Fruit fly (Drosophila melanogaster) whole organism, embryonic: Measurements from ENCODE around the gene CG16798.

Experiments used
- Ada2b ChIP-seq: fragments of 200-800 bp; sonication (Bioruptor generic); IDR thresholded peaks from 2 replicates; pipeline ENCODE4 v1.3.6; 2022; ENCODE audit warnings: missing biosample characterization, missing genetic modification characterization
- Adf1 ChIP-seq: fragments of 200-800 bp; sonication (Bioruptor generic); IDR thresholded peaks from 2 replicates; pipeline ENCODE4 v1.3.6; 2022; ENCODE audit warnings: missing biosample characterization, missing genetic modification characterization
- Aef1 ChIP-seq: fragments of 200-800 bp; sonication (Bioruptor generic); IDR thresholded peaks from 3 replicates; pipeline ENCODE4 v1.3.6; 2022; ENCODE audit warnings: missing biosample characterization, missing genetic modification characterization
- Bgb ChIP-seq: fragments of 200-800 bp; sonication (Bioruptor generic); IDR thresholded peaks from 2 replicates; pipeline ENCODE4 v1.3.6; 2022; ENCODE audit warnings: missing biosample characterization, missing genetic modification characterization; ENCODE audit not compliant: partially characterized antibody
- CG10147 ChIP-seq: fragments of 200-800 bp; sonication (Bioruptor generic); optimal IDR thresholded peaks from 2 replicates; lab custom pipeline; 2019; ENCODE audit warnings: missing biosample characterization, mild to moderate bottlenecking, missing genetic modification characterization, moderate library complexity
- CG10431 ChIP-seq: fragments of 200-800 bp; sonication (Bioruptor generic); optimal IDR thresholded peaks from 3 replicates; lab custom pipeline; 2018; ENCODE audit warnings: missing biosample characterization, mild to moderate bottlenecking, missing genetic modification characterization
- CG11398 ChIP-seq: fragments of 200-800 bp; sonication (Bioruptor generic); optimal IDR thresholded peaks from 2 replicates; lab custom pipeline; 2016; ENCODE audit warnings: missing biosample characterization, missing genetic modification characterization
- CG12391 ChIP-seq: fragments of 200-800 bp; sonication (Bioruptor generic); optimal IDR thresholded peaks from 3 replicates; lab custom pipeline; 2018; ENCODE audit warnings: missing biosample characterization, mild to moderate bottlenecking, missing genetic modification characterization, moderate library complexity
- CG12659 ChIP-seq: fragments of 200-800 bp; sonication (Bioruptor generic); optimal IDR thresholded peaks from 3 replicates; lab custom pipeline; 2017; ENCODE audit warnings: mild to moderate bottlenecking, missing biosample characterization, missing genetic modification reagents, missing genetic modification characterization
- CG13287 ChIP-seq: fragments of 200-800 bp; sonication (Bioruptor generic); IDR thresholded peaks from 2 replicates; pipeline ENCODE4 v1.3.6; 2022; ENCODE audit warnings: missing biosample characterization, missing genetic modification characterization; ENCODE audit not compliant: partially characterized antibody
- CG15601 ChIP-seq: fragments of 200-800 bp; sonication (Bioruptor generic); optimal IDR thresholded peaks from 3 replicates; lab custom pipeline; 2019; ENCODE audit warnings: missing biosample characterization, mild to moderate bottlenecking, missing genetic modification characterization, moderate library complexity
- CG17385 ChIP-seq: fragments of 200-800 bp; sonication (Bioruptor generic); optimal IDR thresholded peaks from 3 replicates; lab custom pipeline; 2018; ENCODE audit warnings: missing biosample characterization, mild to moderate bottlenecking, missing genetic modification characterization
- CG17612 ChIP-seq: fragments of 200-800 bp; sonication (Bioruptor generic); IDR thresholded peaks from 2 replicates; pipeline ENCODE4 v1.3.6; 2022; ENCODE audit warnings: missing biosample characterization, missing genetic modification characterization
- CG1832 ChIP-seq: fragments of 200-800 bp; sonication (Bioruptor generic); optimal IDR thresholded peaks from 2 replicates; lab custom pipeline; 2017; ENCODE audit warnings: missing biosample characterization, mild to moderate bottlenecking, missing genetic modification characterization, inconsistent platforms
- CG3281 ChIP-seq: fragments of 200-800 bp; sonication (Bioruptor generic); optimal IDR thresholded peaks from 3 replicates; lab custom pipeline; 2017; ENCODE audit warnings: missing biosample characterization, mild to moderate bottlenecking, missing genetic modification characterization
- CG34224 ChIP-seq: fragments of 200-800 bp; sonication (Bioruptor generic); IDR thresholded peaks from 3 replicates; pipeline ENCODE4 v1.3.6; 2022; ENCODE audit warnings: missing biosample characterization, missing genetic modification characterization; ENCODE audit not compliant: partially characterized antibody
- CG4730 ChIP-seq: fragments of 200-800 bp; sonication (Bioruptor generic); IDR thresholded peaks from 2 replicates; pipeline ENCODE4 v1.3.6; 2022; ENCODE audit warnings: missing biosample characterization, missing genetic modification characterization
- CG6254 ChIP-seq: fragments of 200-800 bp; sonication (Bioruptor generic); optimal IDR thresholded peaks from 3 replicates; lab custom pipeline; 2017; ENCODE audit warnings: mild to moderate bottlenecking, missing biosample characterization, missing genetic modification reagents, missing genetic modification characterization
- CG7271 ChIP-seq: fragments of 200-800 bp; sonication (Bioruptor generic); optimal IDR thresholded peaks from 2 replicates; lab custom pipeline; 2018; ENCODE audit warnings: missing biosample characterization, mild to moderate bottlenecking, missing genetic modification characterization, moderate library complexity
- CG7839 ChIP-seq: fragments of 200-800 bp; sonication (Bioruptor generic); optimal IDR thresholded peaks from 3 replicates; lab custom pipeline; 2018; ENCODE audit warnings: missing biosample characterization, mild to moderate bottlenecking, missing genetic modification characterization, moderate library complexity
- CG9797 ChIP-seq: fragments of 200-800 bp; sonication (Bioruptor generic); optimal IDR thresholded peaks from 3 replicates; lab custom pipeline; 2018; ENCODE audit warnings: missing biosample characterization, mild to moderate bottlenecking, missing genetic modification characterization
- CTCF ChIP-seq: fragments of 200-800 bp; sonication (Bioruptor generic); optimal IDR thresholded peaks from 2 replicates; lab custom pipeline; 2017; ENCODE audit warnings: missing biosample characterization, mild to moderate bottlenecking, missing genetic modification characterization, moderate library complexity
- Doc3 ChIP-seq: fragments of 200-800 bp; sonication (Bioruptor generic); IDR thresholded peaks from 3 replicates; pipeline ENCODE4 v1.3.6; 2022; ENCODE audit warnings: missing biosample characterization, missing genetic modification characterization; ENCODE audit not compliant: partially characterized antibody
- E2f1 ChIP-seq: fragments of 200-800 bp; sonication (Bioruptor generic); IDR thresholded peaks from 2 replicates; pipeline ENCODE4 v1.3.6; 2022; ENCODE audit warnings: missing biosample characterization, missing genetic modification characterization
- HmgZ ChIP-seq: fragments of 200-800 bp; sonication (Bioruptor generic); optimal IDR thresholded peaks from 2 replicates; lab custom pipeline; 2018; ENCODE audit warnings: missing biosample characterization, mild to moderate bottlenecking, missing genetic modification characterization
- Hmr ChIP-seq: fragments of 200-800 bp; sonication (Bioruptor generic); optimal IDR thresholded peaks from 3 replicates; lab custom pipeline; 2017; ENCODE audit warnings: mild to moderate bottlenecking, missing biosample characterization, missing genetic modification reagents, missing genetic modification characterization
- Kr ChIP-seq: fragments of 200-800 bp; sonication (Bioruptor generic); optimal IDR thresholded peaks from 2 replicates; lab custom pipeline; 2017; ENCODE audit warnings: missing biosample characterization, mild to moderate bottlenecking, missing genetic modification characterization
- Lim3 ChIP-seq: fragments of 200-800 bp; sonication (Bioruptor generic); IDR thresholded peaks from 2 replicates; pipeline ENCODE4 v1.3.6; 2022; ENCODE audit warnings: missing biosample characterization, missing genetic modification characterization
- Med ChIP-seq: fragments of 200-800 bp; sonication (Bioruptor generic); peaks from one replicate; lab custom pipeline; 2016; ENCODE audit warnings: missing biosample characterization, missing genetic modification characterization, mild to moderate bottlenecking, inconsistent platforms, moderate library complexity
- Rfx ChIP-seq: fragments of 200-800 bp; sonication (Bioruptor generic); IDR thresholded peaks from 2 replicates; pipeline ENCODE4 v1.3.6; 2022; ENCODE audit warnings: missing biosample characterization, missing genetic modification characterization
- Sox102F ChIP-seq: fragments of 200-800 bp; sonication (Bioruptor generic); optimal IDR thresholded peaks from 2 replicates; lab custom pipeline; 2018; ENCODE audit warnings: missing biosample characterization, mild to moderate bottlenecking, missing genetic modification characterization, moderate library complexity
- ash1 ChIP-seq: fragments of 200-800 bp; sonication (Bioruptor generic); optimal IDR thresholded peaks from 2 replicates; lab custom pipeline; 2018; ENCODE audit warnings: missing biosample characterization, mild to moderate bottlenecking, missing genetic modification characterization
- bigmax ChIP-seq: fragments of 200-800 bp; sonication (Bioruptor generic); optimal IDR thresholded peaks from 2 replicates; lab custom pipeline; 2018; ENCODE audit warnings: missing biosample characterization, mild to moderate bottlenecking, missing genetic modification characterization
- cg ChIP-seq: fragments of 200-800 bp; sonication (Bioruptor generic); optimal IDR thresholded peaks from 3 replicates; lab custom pipeline; 2019; ENCODE audit warnings: missing biosample characterization, mild to moderate bottlenecking, missing genetic modification characterization, moderate library complexity
- ci ChIP-seq: fragments of 200-800 bp; sonication (Bioruptor generic); IDR thresholded peaks from 3 replicates; pipeline ENCODE4 v1.3.6; 2022; ENCODE audit warnings: missing biosample characterization, missing genetic modification characterization
- en ChIP-seq: fragments of 200-800 bp; sonication (Bioruptor generic); optimal IDR thresholded peaks from 2 replicates; lab custom pipeline; 2016; ENCODE audit warnings: missing biosample characterization, missing genetic modification characterization
- fru ChIP-seq: fragments of >200 bp; optimal IDR thresholded peaks from 2 replicates; lab custom pipeline; 2017
- hth ChIP-seq: fragments of >200 bp; optimal IDR thresholded peaks from 2 replicates; lab custom pipeline; 2017; ENCODE audit warnings: inconsistent platforms
- ind ChIP-seq: fragments of 200-800 bp; sonication (Bioruptor generic); optimal IDR thresholded peaks from 3 replicates; lab custom pipeline; 2016; ENCODE audit warnings: missing biosample characterization, missing genetic modification characterization
- insv ChIP-seq, 2 experiments: fragments of 200-800 bp; sonication (Bioruptor generic); optimal IDR thresholded peaks; 3 replicates each; lab custom pipeline; 2016 to 2018; ENCODE audit warnings: missing biosample characterization in 2 of 2, missing genetic modification characterization in 2 of 2
- maf-S ChIP-seq: fragments of 200-800 bp; sonication (Bioruptor generic); optimal IDR thresholded peaks from 2 replicates; lab custom pipeline; 2016; ENCODE audit warnings: missing biosample characterization, missing genetic modification characterization
- nom ChIP-seq: fragments of 200-800 bp; sonication (Bioruptor generic); optimal IDR thresholded peaks from 2 replicates; lab custom pipeline; 2017; ENCODE audit warnings: missing biosample characterization, missing genetic modification characterization, mild to moderate bottlenecking, moderate library complexity, missing genetic modification reagents
- org-1 ChIP-seq: fragments of 200-800 bp; sonication (Bioruptor generic); optimal IDR thresholded peaks from 2 replicates; lab custom pipeline; 2017; ENCODE audit warnings: missing biosample characterization, missing genetic modification characterization
- prd ChIP-seq, 3 experiments: fragments of >200 bp in 2 of 3; fragments of 200-800 bp in 1 of 3; sonication (Bioruptor generic) in 1 of 3; optimal IDR thresholded peaks in 2 of 3; IDR thresholded peaks in 1 of 3; 2 replicates in 2 of 3; 3 replicates in 1 of 3; pipeline versions ENCODE4 v1.3.6 to Lab custom; 2017 to 2022; ENCODE audit warnings: missing biosample characterization in 1 of 3, missing genetic modification characterization in 1 of 3
- pzg ChIP-seq: fragments of 200-800 bp; sonication (Bioruptor generic); optimal IDR thresholded peaks from 3 replicates; lab custom pipeline; 2018; ENCODE audit warnings: missing biosample characterization, mild to moderate bottlenecking, missing genetic modification characterization, moderate library complexity
- slou ChIP-seq: fragments of 200-800 bp; sonication (Bioruptor generic); optimal IDR thresholded peaks from 3 replicates; lab custom pipeline; 2016; ENCODE audit warnings: missing biosample characterization, missing genetic modification characterization
- slp2 ChIP-seq: fragments of 200-800 bp; sonication (Bioruptor generic); optimal IDR thresholded peaks from 2 replicates; lab custom pipeline; 2016; ENCODE audit warnings: missing biosample characterization, missing genetic modification characterization
- stwl ChIP-seq: fragments of 200-800 bp; sonication (Bioruptor generic); optimal IDR thresholded peaks from 3 replicates; lab custom pipeline; 2018; ENCODE audit warnings: missing biosample characterization, mild to moderate bottlenecking, missing genetic modification characterization, moderate library complexity
- wek ChIP-seq: fragments of 200-800 bp; sonication (Bioruptor generic); optimal IDR thresholded peaks from 3 replicates; lab custom pipeline; 2018; ENCODE audit warnings: missing biosample characterization, mild to moderate bottlenecking, missing genetic modification characterization, moderate library complexity

CG16798 gene

DNA sequence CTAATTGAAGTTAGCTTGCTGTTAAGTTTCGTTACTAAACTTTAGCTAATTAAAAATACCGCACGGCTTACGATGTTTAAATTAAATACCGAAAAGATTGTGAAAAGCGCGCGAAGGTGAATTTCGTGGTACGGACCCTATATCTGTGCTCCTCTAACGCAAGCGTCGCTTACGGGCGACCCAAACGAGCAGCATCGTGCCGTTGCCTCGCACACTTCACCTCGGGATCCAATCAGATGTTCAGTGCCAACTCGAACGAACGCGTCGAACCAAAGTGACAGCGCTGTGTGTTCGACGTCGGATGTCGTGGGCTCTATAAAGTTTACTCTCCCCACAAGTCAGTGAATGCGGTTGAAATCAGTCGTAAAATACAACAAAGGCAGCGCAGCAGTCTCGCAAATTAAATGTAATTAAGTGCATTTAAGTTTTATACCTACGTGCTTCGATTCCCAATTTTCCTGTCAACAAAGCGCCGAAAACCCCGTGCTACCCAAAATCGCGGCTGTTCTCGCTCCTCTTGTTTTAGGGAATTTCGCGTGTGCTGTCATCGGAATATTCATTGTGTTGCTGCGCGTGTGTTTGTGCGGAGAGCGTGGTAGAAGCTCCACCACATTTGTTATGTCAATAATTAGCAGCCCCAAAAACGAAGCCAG, 46.7 kb upstream of the CG16798 start (continued):
- peak; percentile 53 for TF ChIP-seq nom
- 0 out of 3 replicates have a peak, but pooled peaks have one; percentile 9 for TF ChIP-seq Doc3 (GFP tag; lab: Robert Waterston, UW)
- peak; percentile 6 for TF ChIP-seq CG7839 (tag; lab: Kevin White, UChicago)
- TF ChIP-seq pzg (GFP tag; lab: Kevin White, UChicago) = peak; percentile 45
- 0 out of 2 replicates have a peak, but pooled peaks have one; percentile 29 for TF ChIP-seq Ada2b (GFP tag; lab: Robert Waterston, UW)
- TF ChIP-seq CG12659 (GFP tag; lab: Kevin White, UChicago) = peak; percentile 16
- TF ChIP-seq slou (GFP tag; lab: Kevin White, UChicago) = no peak
- TF ChIP-seq CG10147 (GFP tag; lab: Kevin White, UChicago) = peak; percentile 30
- peak; percentile 64; the same call in 1 of the 3 replicates for TF ChIP-seq ci
- no peak for TF ChIP-seq Sox102F
- no peak for TF ChIP-seq CG7271 (tag; lab: Kevin White, UChicago)
- peak; percentile 24 for TF ChIP-seq CTCF
- no peak for TF ChIP-seq CG17612 (GFP tag; lab: Robert Waterston, UW)
- no peak for TF ChIP-seq hth (lab: Kevin White, UChicago)
- no peak for TF ChIP-seq CG11398 (GFP tag; lab: Kevin White, UChicago)
- peak; percentile 74 for TF ChIP-seq stwl
- TF ChIP-seq fru (lab: Kevin White, UChicago) = no peak
- no peak for TF ChIP-seq en (GFP tag; lab: Kevin White, UChicago)
- no peak for TF ChIP-seq Aef1 (GFP tag; lab: Robert Waterston, UW)
- TF ChIP-seq Hmr (GFP tag; lab: Kevin White, UChicago) = peak; percentile 17
- no peak for TF ChIP-seq prd (optimal IDR thresholded peaks at IDR 0.05; lab: Kevin White, UChicago)
- TF ChIP-seq prd (GFP tag; IDR thresholded peaks at IDR 0.05; lab: Robert Waterston, UW) = no peak
- no peak for TF ChIP-seq slp2 (GFP tag; lab: Kevin White, UChicago)
- no peak for TF ChIP-seq maf-S (GFP tag; lab: Kevin White, UChicago)
- peak; percentile 36 for TF ChIP-seq CG17385 (GFP tag; lab: Kevin White, UChicago)
- no peak for TF ChIP-seq CG6254
- TF ChIP-seq CG3281 (GFP tag; lab: Kevin White, UChicago) = peak; percentile 61
- no peak for TF ChIP-seq ind (GFP tag; lab: Kevin White, UChicago)
- peak; percentile 59 for TF ChIP-seq cg (GFP tag; lab: Kevin White, UChicago)
- no peak for TF ChIP-seq CG15601 (tag; lab: Kevin White, UChicago)
- no peak for TF ChIP-seq Kr
- TF ChIP-seq Rfx (GFP tag; lab: Robert Waterston, UW) = no peak
- peak; percentile 40 for TF ChIP-seq HmgZ (tag; lab: Kevin White, UChicago)
- no peak for TF ChIP-seq wek (GFP tag; lab: Kevin White, UChicago)
- TF ChIP-seq CG34224 = no peak
- peak; percentile 73; the same call in 1 of the 2 replicates for TF ChIP-seq E2f1 (GFP tag; lab: Robert Waterston, UW)
- no peak for TF ChIP-seq bigmax (GFP tag; lab: Kevin White, UChicago)
- peak; percentile 12 for TF ChIP-seq org-1 (GFP tag; lab: Kevin White, UChicago)
- no peak for TF ChIP-seq CG12391
- peak; percentile 93 for TF ChIP-seq CG1832 (GFP tag; lab: Kevin White, UChicago)
- no peak for TF ChIP-seq CG10431 (GFP tag; lab: Kevin White, UChicago)
- peak; percentile 50; the same call in 1 of the 2 replicates for TF ChIP-seq Bgb (GFP tag; lab: Robert Waterston, UW)
- peak; percentile 53 for TF ChIP-seq Med
- TF ChIP-seq Adf1 = peak; percentile 58; the same call in 1 of the 2 replicates
- no peak for TF ChIP-seq Lim3
- no peak for TF ChIP-seq CG4730
- peak; percentile 17 for TF ChIP-seq CG9797 (GFP tag; lab: Kevin White, UChicago)
- no peak for TF ChIP-seq ash1 (GFP tag; lab: Kevin White, UChicago)
- peak; percentile 47; the same call in 1 of the 2 replicates for TF ChIP-seq CG13287
- TF ChIP-seq insv (GFP tag; optimal IDR thresholded peaks at IDR 0.05; lab: Kevin White, UChicago) = peak; percentile 21 to 92
